Worm (Caenorhabditis elegans): Measurements from ENCODE around the gene T04F3.4.

- TF ChIP-seq mdl-1 (tag; optimal IDR thresholded peaks at IDR 0.05), result no peak
- TF ChIP-seq blmp-1 (tag; optimal IDR thresholded peaks at IDR 0.05), result no peak
- no peak for TF ChIP-seq elt-2 (tag; optimal IDR thresholded peaks at IDR 0.05)
- no peak for TF ChIP-seq pag-3 (tag; optimal IDR thresholded peaks at IDR 0.05; ENCODE audit: borderline replicate concordance, insufficient read depth)
- no peak for TF ChIP-seq ceh-82 (tag; optimal IDR thresholded peaks at IDR 0.05)
- no peak for TF ChIP-seq F16B12.6 (tag; optimal IDR thresholded peaks at IDR 0.05)
- no peak for TF ChIP-seq lin-35 (GFP tag; optimal IDR thresholded peaks at IDR 0.05)
- TF ChIP-seq unc-86 (tag; optimal IDR thresholded peaks at IDR 0.05), result peak; percentile 22
- TF ChIP-seq nhr-77 (tag; optimal IDR thresholded peaks at IDR 0.05), result no peak
Measured at ce11 chrV:11811921-11812320, 49.1 kb upstream of the T04F3.4 start, which contains the start of gene D2023.3.
